Worm (Caenorhabditis elegans): ENCODE measurements around the gene C07G2.5.

The C07G2.5 gene

ce11 chrIII:4491164-4492144 is 7.4 kb downstream of the C07G2.5 start:
- TF ChIP-seq nfya-1 (tag; optimal IDR thresholded peaks at IDR 0.05; ENCODE audit: borderline replicate concordance, insufficient read depth) (no peak), cebp-1 (GFP tag; IDR thresholded peaks at IDR 0.05) (no peak), cebp-1 (tag; optimal IDR thresholded peaks at IDR 0.05) (peak; percentile 73), nfyb-1 (GFP tag; IDR thresholded peaks at IDR 0.05) (peak; percentile 66; the same call in 1 of the 2 replicates), athp-1 (tag; optimal IDR thresholded peaks at IDR 0.05) (peak; percentile 92), rcor-1 (GFP tag; IDR thresholded peaks at IDR 0.05) (peak; percentile 42; the same call in 1 of the 2 replicates), hmg-20 (GFP tag; IDR thresholded peaks at IDR 0.05) (peak; percentile 48; the same call in 1 of the 2 replicates), ekl-4 (GFP tag; IDR thresholded peaks at IDR 0.05) (peak; percentile 80), B0035.1 (tag; optimal IDR thresholded peaks at IDR 0.05) (no peak), lin-40 (tag; optimal IDR thresholded peaks at IDR 0.05) (peak; percentile 48), snpc-1.3 (tag; optimal IDR thresholded peaks at IDR 0.05; ENCODE audit: insufficient read depth) (peak; percentile 85), T07F8.4 (tag; optimal IDR thresholded peaks at IDR 0.05) (no peak), bed-2 (GFP tag; IDR thresholded peaks at IDR 0.05) (no peak), Y53F4B.3 (GFP tag; IDR thresholded peaks at IDR 0.05) (peak; percentile 4; the same call in 1 of the 2 replicates), lsl-1 (GFP tag; optimal IDR thresholded peaks at IDR 0.05) (peak; percentile 51), F52B5.7 (tag; optimal IDR thresholded peaks at IDR 0.05) (peak; percentile 69), ztf-18 (tag; optimal IDR thresholded peaks at IDR 0.05) (peak; percentile 71), K12H6.12 (tag; optimal IDR thresholded peaks at IDR 0.05) (peak; percentile 48), snpc-4 (GFP tag; optimal IDR thresholded peaks at IDR 0.05) (no peak), snpc-4 (tag; optimal IDR thresholded peaks at IDR 0.05) (peak in 2 of 4 experiments; percentile 45 to 49), chd-7 (tag; optimal IDR thresholded peaks at IDR 0.05) (peak; percentile 28), hlh-26 (GFP tag; conservative IDR thresholded peaks at IDR 0.05) (no peak), snpc-1.1 (tag; optimal IDR thresholded peaks at IDR 0.05; ENCODE audit: insufficient read depth) (peak; percentile 39), dox-1 (GFP tag; IDR thresholded peaks at IDR 0.05) (peak; percentile 63), ztf-6 (GFP tag; IDR thresholded peaks at IDR 0.05) (no peak), rec-8 (tag; optimal IDR thresholded peaks at IDR 0.05) (no peak), nhr-90 (tag; optimal IDR thresholded peaks at IDR 0.05) (no peak), egl-18 (GFP tag; IDR thresholded peaks at IDR 0.05) (no peak), atf-7 (tag; optimal IDR thresholded peaks at IDR 0.05) (peak; percentile 95), ceh-79 (tag; optimal IDR thresholded peaks at IDR 0.05) (peak; percentile 52), madf-3 (GFP tag; IDR thresholded peaks at IDR 0.05) (0 out of 2 replicates have a peak, but pooled peaks have one; percentile 68), pha-4 (tag; optimal IDR thresholded peaks at IDR 0.05) (no peak), mxl-1 (tag; optimal IDR thresholded peaks at IDR 0.05) (no peak), somi-1 (GFP tag; optimal IDR thresholded peaks at IDR 0.05) (no peak), ztf-3 (GFP tag; optimal IDR thresholded peaks at IDR 0.05) (no peak), ets-4 (GFP tag; optimal IDR thresholded peaks at IDR 0.05) (no peak), F10E7.11 (tag; optimal IDR thresholded peaks at IDR 0.05) (peak; percentile 10), tbp1 (GFP tag; optimal IDR thresholded peaks at IDR 0.05) (peak; percentile 43), lsy-27 (tag; optimal IDR thresholded peaks at IDR 0.05; ENCODE audit: borderline replicate concordance, insufficient read depth) (no peak), ztf-28 (GFP tag; IDR thresholded peaks at IDR 0.05) (0 out of 2 replicates have a peak, but pooled peaks have one; percentile 6), ztf-25 (GFP tag; IDR thresholded peaks at IDR 0.05) (no peak), attf-3 (GFP tag; conservative IDR thresholded peaks at IDR 0.05) (no peak), K11D2.4 (GFP tag; IDR thresholded peaks at IDR 0.05) (0 out of 2 replicates have a peak, but pooled peaks have one; percentile 37), ztf-22 (GFP tag; optimal IDR thresholded peaks at IDR 0.05) (no peak), ceh-27 (GFP tag; optimal IDR thresholded peaks at IDR 0.05) (no peak)
